Worm (Caenorhabditis elegans): Measurements from ENCODE around the gene K10D2.5.

DNA sequence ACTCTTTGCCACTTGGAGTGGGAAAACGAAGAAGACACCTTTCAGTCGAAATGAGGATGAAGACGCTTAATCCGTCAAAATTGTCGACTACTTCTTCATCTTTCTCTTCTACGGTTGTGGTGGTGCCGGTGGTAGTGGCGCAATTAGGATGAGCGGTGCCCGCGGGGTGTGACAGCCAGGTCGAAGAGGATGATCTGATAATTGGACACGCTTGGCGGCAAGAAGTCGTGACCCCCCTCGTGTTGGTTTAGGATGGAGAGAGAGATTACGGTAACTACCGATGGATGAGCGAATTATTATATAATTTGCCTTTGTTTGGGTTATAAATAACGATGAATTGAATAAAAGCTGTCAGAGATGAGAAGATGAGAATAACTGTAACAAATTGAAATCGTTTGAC is 45.5 kb upstream of the K10D2.5 start:
- no peak for TF ChIP-seq fkh-10 (GFP tag; optimal IDR thresholded peaks at IDR 0.05)
- TF ChIP-seq fos-1 (tag; optimal IDR thresholded peaks at IDR 0.05): no peak
- TF ChIP-seq zag-1 (tag; optimal IDR thresholded peaks at IDR 0.05): no peak
- no peak for TF ChIP-seq nhr-77 (tag; optimal IDR thresholded peaks at IDR 0.05)
